Fruit fly (Drosophila melanogaster): ENCODE measurements around the gene CG15167.
A peak's percentile ranks its signal among the peaks of the same experiment; 100 is the strongest.

The CG15167 gene

dm6 chr2L:18732760-18733530, 7.2 kb upstream of the CG15167 start:
- TF ChIP-seq cnc (optimal IDR thresholded peaks at IDR 0.05) (no peak), cic (GFP tag; optimal IDR thresholded peaks at IDR 0.05) (peak; percentile 64), ovo (GFP tag; optimal IDR thresholded peaks at IDR 0.05) (peak; percentile 90), Crg-1 (GFP tag; optimal IDR thresholded peaks at IDR 0.05) (no peak), kay (GFP tag; ENCODE audit: borderline replicate concordance) (no peak)

- TF ChIP-seq CG14711 (tag; optimal IDR thresholded peaks at IDR 0.05): no peak
Observed at dm6 chr2L:18735553-18736167, 4.5 kb upstream of the CG15167 start.

- TF ChIP-seq Clk (GFP tag; optimal IDR thresholded peaks at IDR 0.05): no peak
- TF ChIP-seq CG7045 (GFP tag; optimal IDR thresholded peaks at IDR 0.05): no peak
- no peak for TF ChIP-seq toe (GFP tag; optimal IDR thresholded peaks at IDR 0.05)
- no peak for TF ChIP-seq CG7101 (tag; optimal IDR thresholded peaks at IDR 0.05)
- TF ChIP-seq cnc (optimal IDR thresholded peaks at IDR 0.05): no peak
- TF ChIP-seq CG12768 (GFP tag; optimal IDR thresholded peaks at IDR 0.05): no peak
- no peak for TF ChIP-seq cic (GFP tag; optimal IDR thresholded peaks at IDR 0.05)
- TF ChIP-seq kay (GFP tag; ENCODE audit: borderline replicate concordance): no peak
- no peak for TF ChIP-seq CG5204 (GFP tag; optimal IDR thresholded peaks at IDR 0.05)
- no peak for TF ChIP-seq Hr96 (GFP tag; optimal IDR thresholded peaks at IDR 0.05)
- TF ChIP-seq pad (GFP tag; optimal IDR thresholded peaks at IDR 0.05): no peak
- no peak for TF ChIP-seq Crg-1 (GFP tag; optimal IDR thresholded peaks at IDR 0.05)
- no peak for TF ChIP-seq bab1 (GFP tag; optimal IDR thresholded peaks at IDR 0.05)
- TF ChIP-seq ovo (GFP tag; optimal IDR thresholded peaks at IDR 0.05): no peak
- no peak for TF ChIP-seq CG1620 (GFP tag; optimal IDR thresholded peaks at IDR 0.05)
- no peak for TF ChIP-seq tj (GFP tag; optimal IDR thresholded peaks at IDR 0.05)
- no peak for TF ChIP-seq CG14711 (tag; optimal IDR thresholded peaks at IDR 0.05)
- no peak for TF ChIP-seq CG33017 (tag; optimal IDR thresholded peaks at IDR 0.05)
- TF ChIP-seq Mnt (GFP tag; optimal IDR thresholded peaks at IDR 0.05): no peak
Observed at dm6 chr2L:18737239-18737638, 2.9 kb upstream of the CG15167 start.

dm6 chr2L:18742710-18743109, 2.6 kb downstream of the CG15167 start:
- TF ChIP-seq CG12768 (GFP tag; optimal IDR thresholded peaks at IDR 0.05): no peak

- TF ChIP-seq CG7101 (tag; optimal IDR thresholded peaks at IDR 0.05) (no peak), Clk (GFP tag; optimal IDR thresholded peaks at IDR 0.05) (no peak), bab1 (GFP tag; optimal IDR thresholded peaks at IDR 0.05) (no peak)
Observed at dm6 chr2L:18743896-18744295, 3.7 kb downstream of the CG15167 start.

- TF ChIP-seq kay (GFP tag; ENCODE audit: borderline replicate concordance): no peak
- no peak for TF ChIP-seq CG1620 (GFP tag; optimal IDR thresholded peaks at IDR 0.05)
- no peak for TF ChIP-seq CG5204 (GFP tag; optimal IDR thresholded peaks at IDR 0.05)
- TF ChIP-seq CG11617 (GFP tag; optimal IDR thresholded peaks at IDR 0.05): no peak
- no peak for TF ChIP-seq CG12768 (GFP tag; optimal IDR thresholded peaks at IDR 0.05)
- TF ChIP-seq Hr96 (GFP tag; optimal IDR thresholded peaks at IDR 0.05): no peak
- TF ChIP-seq CG33017 (tag; optimal IDR thresholded peaks at IDR 0.05): no peak
- TF ChIP-seq cnc (optimal IDR thresholded peaks at IDR 0.05): no peak
- no peak for TF ChIP-seq ovo (GFP tag; optimal IDR thresholded peaks at IDR 0.05)
- TF ChIP-seq pad (GFP tag; optimal IDR thresholded peaks at IDR 0.05): no peak
- no peak for TF ChIP-seq toe (GFP tag; optimal IDR thresholded peaks at IDR 0.05)
Observed at dm6 chr2L:18745454-18745853, 5.3 kb downstream of the CG15167 start.

- no peak for TF ChIP-seq toe (GFP tag; optimal IDR thresholded peaks at IDR 0.05)
- no peak for TF ChIP-seq cic (GFP tag; optimal IDR thresholded peaks at IDR 0.05)
- TF ChIP-seq CG12768 (GFP tag; optimal IDR thresholded peaks at IDR 0.05): no peak
- no peak for TF ChIP-seq CG1620 (GFP tag; optimal IDR thresholded peaks at IDR 0.05)
- TF ChIP-seq CG33017 (tag; optimal IDR thresholded peaks at IDR 0.05): no peak
- TF ChIP-seq bab1 (GFP tag; optimal IDR thresholded peaks at IDR 0.05): no peak
- no peak for TF ChIP-seq kay (GFP tag; ENCODE audit: borderline replicate concordance)
- no peak for TF ChIP-seq ovo (GFP tag; optimal IDR thresholded peaks at IDR 0.05)
- TF ChIP-seq tj (GFP tag; optimal IDR thresholded peaks at IDR 0.05): no peak
- no peak for TF ChIP-seq Mnt (GFP tag; optimal IDR thresholded peaks at IDR 0.05)
- no peak for TF ChIP-seq Hr96 (GFP tag; optimal IDR thresholded peaks at IDR 0.05)
- no peak for TF ChIP-seq cnc (optimal IDR thresholded peaks at IDR 0.05)
- no peak for TF ChIP-seq pad (GFP tag; optimal IDR thresholded peaks at IDR 0.05)
- TF ChIP-seq CG11617 (GFP tag; optimal IDR thresholded peaks at IDR 0.05): no peak
Observed at dm6 chr2L:18746694-18747093, 6.5 kb downstream of the CG15167 start.
